Worm (Caenorhabditis elegans) whole organism, mixed stage, embryonic: ENCODE results near the gene C11E4.8.

Experiments used
- M03D4.4 ChIP-seq: sonication (generic microtip); optimal IDR thresholded peaks from 2 replicates; lab custom pipeline; 2017; ENCODE audit warnings: mild to moderate bottlenecking, missing genetic modification characterization, missing compliant biosample characterization
- bed-3 ChIP-seq: fragments of 200-800 bp; sonication (Bioruptor generic); optimal IDR thresholded peaks from 3 replicates; lab custom pipeline; 2018; ENCODE audit warnings: mild to moderate bottlenecking, missing genetic modification characterization, moderate library complexity, missing compliant biosample characterization
- ceh-39 ChIP-seq: fragments of 150-350 bp; optimal IDR thresholded peaks from 2 replicates; lab custom pipeline; 2014; ENCODE audit warnings: missing biosample characterization, missing genetic modification characterization
- ceh-43 ChIP-seq: fragments of 200-800 bp; sonication (Bioruptor generic); optimal IDR thresholded peaks from 2 replicates; lab custom pipeline; 2018; ENCODE audit warnings: mild to moderate bottlenecking, missing genetic modification characterization, moderate library complexity, missing compliant biosample characterization
- ceh-83 ChIP-seq: fragments of 200-800 bp; sonication (Bioruptor generic); optimal IDR thresholded peaks from 2 replicates; lab custom pipeline; 2018; ENCODE audit warnings: mild to moderate bottlenecking, missing genetic modification characterization, missing compliant biosample characterization
- ces-1 ChIP-seq: fragments of 150-350 bp; optimal IDR thresholded peaks from 2 replicates; lab custom pipeline; 2014; ENCODE audit warnings: missing biosample characterization, missing genetic modification reagents, missing genetic modification characterization
- cnd-1 ChIP-seq: fragments of 200-800 bp; sonication (Bioruptor generic); optimal IDR thresholded peaks from 2 replicates; lab custom pipeline; 2018; ENCODE audit warnings: mild to moderate bottlenecking, missing genetic modification characterization, missing compliant biosample characterization
- drap-1 ChIP-seq: fragments of 200-800 bp; sonication (Bioruptor generic); optimal IDR thresholded peaks from 3 replicates; lab custom pipeline; 2018; ENCODE audit warnings: mild to moderate bottlenecking, missing genetic modification characterization, missing compliant biosample characterization
- elt-1 ChIP-seq: sonication (generic microtip); optimal IDR thresholded peaks from 2 replicates; lab custom pipeline; 2017; ENCODE audit warnings: missing genetic modification characterization, mild to moderate bottlenecking, missing compliant biosample characterization, antibody characterized with exemption, moderate library complexity, borderline replicate concordance; ENCODE audit not compliant: insufficient read depth
- elt-3 ChIP-seq: fragments of 150-350 bp; optimal IDR thresholded peaks from 2 replicates; lab custom pipeline; 2014; ENCODE audit warnings: missing biosample characterization, missing genetic modification characterization
- flh-1 ChIP-seq: fragments of 200-800 bp; sonication (Bioruptor generic); optimal IDR thresholded peaks from 2 replicates; lab custom pipeline; 2018; ENCODE audit warnings: mild to moderate bottlenecking, missing genetic modification characterization, moderate library complexity, missing compliant biosample characterization
- ham-2 ChIP-seq: fragments of 200-800 bp; sonication (Bioruptor generic); optimal IDR thresholded peaks from 2 replicates; lab custom pipeline; 2018; ENCODE audit warnings: mild to moderate bottlenecking, missing genetic modification characterization, missing compliant biosample characterization
- hlh-1 ChIP-seq: fragments of 150-350 bp; optimal IDR thresholded peaks from 2 replicates; lab custom pipeline; 2014; ENCODE audit warnings: missing biosample characterization, missing genetic modification reagents, missing genetic modification characterization
- lin-13 ChIP-seq: fragments of 150-350 bp; optimal IDR thresholded peaks from 2 replicates; lab custom pipeline; 2014; ENCODE audit warnings: missing biosample characterization, missing genetic modification characterization
- lin-32 ChIP-seq: fragments of 200-800 bp; sonication (Bioruptor generic); optimal IDR thresholded peaks from 2 replicates; lab custom pipeline; 2018; ENCODE audit warnings: mild to moderate bottlenecking, missing genetic modification characterization, missing compliant biosample characterization
- lsy-2 ChIP-seq: fragments of 150-350 bp; optimal IDR thresholded peaks from 2 replicates; lab custom pipeline; 2014; ENCODE audit warnings: missing biosample characterization, missing genetic modification characterization
- mab-5 ChIP-seq: fragments of 150-350 bp; optimal IDR thresholded peaks from 2 replicates; lab custom pipeline; 2014; ENCODE audit warnings: missing biosample characterization, missing genetic modification characterization
- mep-1 ChIP-seq: fragments of 150-350 bp; optimal IDR thresholded peaks from 2 replicates; lab custom pipeline; 2017; ENCODE audit warnings: missing biosample characterization, missing genetic modification reagents, missing genetic modification characterization, inconsistent platforms
- mls-2 ChIP-seq: sonication (generic microtip); optimal IDR thresholded peaks from 2 replicates; lab custom pipeline; 2016; ENCODE audit warnings: mild to moderate bottlenecking, missing genetic modification characterization, moderate library complexity, missing compliant biosample characterization
- nhr-12 ChIP-seq: fragments of 150-350 bp; optimal IDR thresholded peaks from 2 replicates; lab custom pipeline; 2014; ENCODE audit warnings: missing biosample characterization, missing genetic modification characterization
- nhr-237 ChIP-seq: fragments of 150-350 bp; optimal IDR thresholded peaks from 2 replicates; lab custom pipeline; 2014; ENCODE audit warnings: missing biosample characterization, missing genetic modification characterization
- nhr-28 ChIP-seq: fragments of 150-350 bp; optimal IDR thresholded peaks from 2 replicates; lab custom pipeline; 2014; ENCODE audit warnings: missing biosample characterization, missing genetic modification characterization
- nhr-76 ChIP-seq: sonication (generic microtip); optimal IDR thresholded peaks from 2 replicates; lab custom pipeline; 2017; ENCODE audit warnings: missing biosample characterization, missing genetic modification characterization
- pha-4 ChIP-seq: fragments of 150-350 bp; optimal IDR thresholded peaks from 2 replicates; lab custom pipeline; 2018; ENCODE audit warnings: missing biosample characterization, missing genetic modification reagents, missing genetic modification characterization
- snpc-4 ChIP-seq: fragments of 150-350 bp; optimal IDR thresholded peaks from 2 replicates; lab custom pipeline; 2014; ENCODE audit warnings: missing biosample characterization, missing genetic modification characterization
- sptf-1 ChIP-seq: sonication (generic microtip); optimal IDR thresholded peaks from 2 replicates; lab custom pipeline; 2017; ENCODE audit warnings: mild to moderate bottlenecking, missing genetic modification characterization, moderate library complexity, missing compliant biosample characterization
- tbx-8 ChIP-seq: fragments of 200-800 bp; sonication (Bioruptor generic); optimal IDR thresholded peaks from 2 replicates; lab custom pipeline; 2018; ENCODE audit warnings: mild to moderate bottlenecking, missing genetic modification characterization, moderate library complexity, missing compliant biosample characterization
- unc-120 ChIP-seq: sonication (generic microtip); optimal IDR thresholded peaks from 2 replicates; lab custom pipeline; 2017; ENCODE audit warnings: missing genetic modification characterization, missing compliant biosample characterization; ENCODE audit not compliant: poor library complexity, severe bottlenecking
- unc-62 ChIP-seq: fragments of 150-350 bp; optimal IDR thresholded peaks from 2 replicates; lab custom pipeline; 2014; ENCODE audit warnings: missing biosample characterization, missing genetic modification reagents, missing genetic modification characterization
- zip-8 ChIP-seq: fragments of 150-350 bp; optimal IDR thresholded peaks from 2 replicates; lab custom pipeline; 2014; ENCODE audit warnings: missing biosample characterization, missing genetic modification characterization
- ztf-11 ChIP-seq: fragments of 150-350 bp; optimal IDR thresholded peaks from 2 replicates; lab custom pipeline; 2014; ENCODE audit warnings: missing biosample characterization, missing genetic modification characterization

C11E4.8 gene

DNA sequence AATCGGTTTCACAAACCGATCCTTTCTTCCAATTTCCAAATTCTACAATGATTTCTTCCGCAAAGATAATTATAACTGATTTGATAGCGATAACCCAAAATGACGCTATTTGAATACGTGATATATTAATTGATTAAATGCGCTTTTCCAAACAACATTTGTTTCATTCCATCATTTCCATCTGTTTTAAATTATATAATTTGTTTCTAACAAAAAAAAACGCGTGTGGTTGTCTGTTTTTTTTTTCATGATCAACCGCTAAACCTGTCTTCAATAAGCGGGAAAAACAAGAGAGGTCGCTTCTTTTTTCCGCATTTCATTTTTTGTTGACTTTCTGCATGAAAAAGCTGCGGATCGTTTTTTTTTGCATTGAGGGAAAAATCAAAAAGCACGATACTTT is 22.9 kb upstream of the C11E4.8 start:
- TF ChIP-seq M03D4.4 (tag; lab: Kevin White, UChicago), result no peak
- TF ChIP-seq nhr-28, result no peak
- TF ChIP-seq lin-13 (tag; lab: Kevin White, UChicago), result no peak
- no peak for TF ChIP-seq ceh-39 (tag; lab: Kevin White, UChicago)
- TF ChIP-seq mls-2 (tag; lab: Kevin White, UChicago), result no peak
- no peak for TF ChIP-seq unc-62 (GFP tag; lab: Kevin White, UChicago)
- TF ChIP-seq cnd-1 (tag; lab: Kevin White, UChicago), result no peak
- no peak for TF ChIP-seq snpc-4
- TF ChIP-seq unc-120 (tag; lab: Kevin White, UChicago), result no peak
- no peak for TF ChIP-seq mep-1 (tag; lab: Kevin White, UChicago)
- TF ChIP-seq sptf-1 (tag; lab: Kevin White, UChicago), result no peak
- TF ChIP-seq lin-32 (GFP tag; lab: Kevin White, UChicago), result no peak
- no peak for TF ChIP-seq mab-5 (tag; lab: Kevin White, UChicago)
- no peak for TF ChIP-seq bed-3
- TF ChIP-seq tbx-8 (GFP tag; lab: Kevin White, UChicago), result no peak
- no peak for TF ChIP-seq ham-2
- TF ChIP-seq ces-1 (GFP tag; lab: Kevin White, UChicago), result no peak
- TF ChIP-seq ceh-43 (GFP tag; lab: Kevin White, UChicago), result no peak

DNA sequence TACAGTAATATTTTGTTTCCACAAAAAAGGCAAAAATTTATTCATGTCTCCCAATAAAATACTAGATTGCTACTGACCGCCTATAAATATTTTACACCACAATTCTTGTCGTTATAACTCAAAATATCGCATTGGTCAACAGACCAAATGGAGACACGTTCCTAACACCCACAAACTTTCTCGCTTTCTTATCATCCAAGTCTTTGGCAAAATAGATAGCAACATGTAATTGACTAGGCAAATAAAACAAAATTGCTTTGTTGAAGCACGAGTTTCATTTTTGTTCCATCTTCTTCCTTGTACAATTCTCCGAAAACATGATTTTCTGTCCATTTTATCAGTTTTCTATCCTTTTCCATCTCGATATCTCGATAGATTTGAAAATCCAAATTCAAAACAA is 17.6 kb upstream of the C11E4.8 start:
- TF ChIP-seq tbx-8 (GFP tag; lab: Kevin White, UChicago), result no peak
- TF ChIP-seq ceh-43 (GFP tag; lab: Kevin White, UChicago), result no peak
- TF ChIP-seq drap-1, result no peak
- no peak for TF ChIP-seq ceh-39 (tag; lab: Kevin White, UChicago)
- no peak for TF ChIP-seq pha-4
- TF ChIP-seq elt-3 (tag; lab: Kevin White, UChicago), result no peak
- TF ChIP-seq elt-1 (tag; lab: Kevin White, UChicago), result no peak
- no peak for TF ChIP-seq lsy-2 (tag; lab: Kevin White, UChicago)
- no peak for TF ChIP-seq nhr-237 (tag; lab: Kevin White, UChicago)
- no peak for TF ChIP-seq mab-5 (tag; lab: Kevin White, UChicago)
- TF ChIP-seq ceh-83, result no peak
- no peak for TF ChIP-seq sptf-1 (tag; lab: Kevin White, UChicago)
- TF ChIP-seq nhr-28, result no peak
- no peak for TF ChIP-seq unc-120 (tag; lab: Kevin White, UChicago)
- TF ChIP-seq, all 35 proteins: peak for 0

DNA sequence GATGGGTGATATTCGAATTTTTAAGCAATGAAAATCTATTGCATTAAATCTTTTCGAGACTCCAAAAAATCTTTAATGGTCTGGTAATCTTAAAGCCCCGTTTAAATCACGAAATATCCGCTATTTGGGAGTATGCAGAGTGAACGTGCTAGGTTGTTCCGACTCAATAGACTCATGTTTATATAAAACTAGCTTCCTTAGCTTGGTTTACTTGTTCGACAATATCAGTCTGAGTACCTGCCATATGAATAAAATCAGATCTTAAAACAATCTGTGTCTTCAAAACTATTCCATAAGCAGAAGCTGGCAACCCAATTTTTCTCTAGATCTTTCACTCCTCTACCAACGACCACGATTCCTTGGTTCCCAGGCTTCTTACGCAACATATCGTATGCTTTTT is 17.1 kb upstream of the C11E4.8 start:
- TF ChIP-seq hlh-1 (tag; lab: Kevin White, UChicago) (no peak), mls-2 (tag; lab: Kevin White, UChicago) (no peak), ham-2 (no peak), nhr-76 (tag; lab: Kevin White, UChicago) (no peak), elt-3 (tag; lab: Kevin White, UChicago) (no peak), ceh-83 (no peak), ztf-11 (no peak), pha-4 (no peak), M03D4.4 (tag; lab: Kevin White, UChicago) (no peak), nhr-28 (no peak), unc-62 (GFP tag; lab: Kevin White, UChicago) (no peak), tbx-8 (GFP tag; lab: Kevin White, UChicago) (no peak)

DNA sequence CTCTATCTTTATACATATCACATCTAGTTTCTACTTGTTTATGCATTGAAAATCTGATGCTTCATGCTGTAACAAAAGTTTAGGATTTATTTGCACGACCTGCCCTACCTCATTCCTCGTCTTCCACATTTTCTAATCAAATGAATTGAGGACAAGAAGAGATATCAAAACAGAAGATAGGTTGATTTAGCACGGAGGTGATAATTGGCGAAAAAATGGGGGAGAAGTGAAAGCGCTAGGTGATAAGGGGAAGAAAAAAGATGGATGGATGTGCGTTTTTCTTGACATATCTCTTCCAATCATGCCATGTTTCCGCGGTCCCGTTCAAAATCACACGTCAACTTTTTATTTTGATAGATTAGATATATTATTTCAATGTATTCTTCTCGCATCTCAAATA is 12.1 kb upstream of the C11E4.8 start:
- no peak for TF ChIP-seq mep-1 (tag; lab: Kevin White, UChicago)
- TF ChIP-seq mls-2 (tag; lab: Kevin White, UChicago), result no peak
- TF ChIP-seq bed-3, result no peak
- no peak for TF ChIP-seq mab-5 (tag; lab: Kevin White, UChicago)
- TF ChIP-seq nhr-237 (tag; lab: Kevin White, UChicago), result no peak
- no peak for TF ChIP-seq zip-8 (tag; lab: Kevin White, UChicago)
- no peak for TF ChIP-seq ceh-39 (tag; lab: Kevin White, UChicago)
- no peak for TF ChIP-seq tbx-8 (GFP tag; lab: Kevin White, UChicago)
- TF ChIP-seq unc-120 (tag; lab: Kevin White, UChicago), result peak; percentile 12
- no peak for TF ChIP-seq elt-1 (tag; lab: Kevin White, UChicago)
- no peak for TF ChIP-seq ceh-83
- no peak for TF ChIP-seq flh-1 (GFP tag; lab: Kevin White, UChicago)
- no peak for TF ChIP-seq ham-2
- no peak for TF ChIP-seq nhr-12
- no peak for TF ChIP-seq pha-4
- peak; percentile 30 for TF ChIP-seq unc-62 (GFP tag; lab: Kevin White, UChicago)
- no peak for TF ChIP-seq hlh-1 (tag; lab: Kevin White, UChicago)
